Fruit fly (Drosophila melanogaster) whole organism, prepupa: Measurements from ENCODE around the gene CheA84a.

Experiments
- CG1621 ChIP-seq: fragments of 200-800 bp; sonication (Bioruptor generic); optimal IDR thresholded peaks from 3 replicates; lab custom pipeline; 2018; ENCODE audit warnings: missing biosample characterization, mild to moderate bottlenecking, missing genetic modification characterization
- CG16779 ChIP-seq: fragments of 200-800 bp; sonication (Bioruptor generic); optimal IDR thresholded peaks from 3 replicates; lab custom pipeline; 2017; ENCODE audit warnings: missing biosample characterization, mild to moderate bottlenecking, missing genetic modification characterization
- CG34406 ChIP-seq: fragments of 200-800 bp; sonication (Bioruptor generic); optimal IDR thresholded peaks from 3 replicates; lab custom pipeline; 2016; ENCODE audit warnings: missing biosample characterization, missing genetic modification characterization
- CG6792 ChIP-seq: fragments of 200-800 bp; sonication (Bioruptor generic); optimal IDR thresholded peaks from 3 replicates; lab custom pipeline; 2016; ENCODE audit warnings: missing biosample characterization, missing genetic modification characterization
- CG7368 ChIP-seq: fragments of 200-800 bp; sonication (Bioruptor generic); optimal IDR thresholded peaks from 3 replicates; lab custom pipeline; 2016; ENCODE audit warnings: missing biosample characterization, missing genetic modification characterization
- Gug ChIP-seq: fragments of 200-800 bp; sonication (Bioruptor generic); IDR thresholded peaks from 2 replicates; pipeline ENCODE4 v1.3.6; 2022; ENCODE audit warnings: missing biosample characterization, missing genetic modification characterization
- OdsH ChIP-seq: fragments of 200-800 bp; sonication (Bioruptor generic); optimal IDR thresholded peaks from 3 replicates; lab custom pipeline; 2016; ENCODE audit warnings: missing biosample characterization, missing genetic modification characterization
- Smox ChIP-seq: fragments of 200-800 bp; sonication (Bioruptor generic); optimal IDR thresholded peaks from 3 replicates; lab custom pipeline; 2016; ENCODE audit warnings: missing biosample characterization, missing genetic modification characterization
- Sox102F ChIP-seq: fragments of 200-800 bp; sonication (Bioruptor generic); optimal IDR thresholded peaks from 2 replicates; lab custom pipeline; 2016; ENCODE audit warnings: missing biosample characterization, mild to moderate bottlenecking, missing genetic modification characterization
- Sox15 ChIP-seq: fragments of 200-800 bp; sonication (Bioruptor generic); optimal IDR thresholded peaks from 3 replicates; lab custom pipeline; 2016; ENCODE audit warnings: missing biosample characterization, missing genetic modification characterization
- lz ChIP-seq: fragments of 200-800 bp; sonication (Bioruptor generic); optimal IDR thresholded peaks from 3 replicates; lab custom pipeline; 2016; ENCODE audit warnings: missing biosample characterization, missing genetic modification characterization
- ss ChIP-seq, 2 experiments: fragments of 200-800 bp; sonication (Bioruptor generic); optimal IDR thresholded peaks; 2 replicates in 1 of 2; 3 replicates in 1 of 2; lab custom pipeline; 2017 to 2018; ENCODE audit warnings: mild to moderate bottlenecking in 2 of 2, missing biosample characterization in 2 of 2, missing genetic modification characterization in 2 of 2, moderate library complexity in 1 of 2

DNA sequence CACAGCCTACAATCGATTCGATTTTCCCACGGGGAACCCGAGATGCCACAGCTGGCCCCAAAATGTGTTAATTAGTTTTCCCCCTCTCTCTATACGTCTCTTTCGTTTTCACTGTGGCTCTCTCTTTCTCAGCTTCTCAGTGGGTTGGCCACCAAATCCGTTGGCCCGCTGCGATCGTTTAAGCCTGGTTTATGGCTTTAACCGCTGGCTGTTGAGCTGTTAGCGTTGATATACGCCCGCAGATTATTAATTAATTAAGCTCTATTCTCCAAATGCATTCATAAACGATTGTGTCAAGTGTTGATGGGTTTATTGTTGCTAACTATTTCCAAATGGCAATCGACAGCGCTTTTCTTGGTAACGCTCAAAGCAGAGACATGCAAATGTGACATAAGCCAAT lies 46.3 kb downstream of the CheA84a start:
- TF ChIP-seq Gug (GFP tag; lab: Robert Waterston, UW) (no peak), CG1621 (tag; lab: Kevin White, UChicago) (no peak), CG16779 (no peak), Sox102F (GFP tag; lab: Kevin White, UChicago) (no peak), Smox (GFP tag; lab: Kevin White, UChicago) (no peak), Sox15 (GFP tag; lab: Kevin White, UChicago) (no peak), CG7368 (GFP tag; lab: Kevin White, UChicago) (no peak), CG34406 (GFP tag; lab: Kevin White, UChicago) (no peak), lz (no peak), OdsH (no peak), CG6792 (GFP tag; lab: Kevin White, UChicago) (no peak), ss (GFP tag; optimal IDR thresholded peaks at IDR 0.05; lab: Kevin White, UChicago) (no peak)
